Fruit fly (Drosophila melanogaster): Measurements from ENCODE around the gene CG17230.
A peak's percentile ranks its signal among the peaks of the same experiment; 100 is the strongest.

CG17230 gene

dm6 chr3R:11437528-11437927 is at the start of gene CG17230:
CG17230 (plus strand) TSS chr3R:11437785.
- TF ChIP-seq fru (GFP tag; optimal IDR thresholded peaks at IDR 0.05): no peak
- TF ChIP-seq sv (GFP tag; optimal IDR thresholded peaks at IDR 0.05): no peak
- TF ChIP-seq dl (GFP tag; optimal IDR thresholded peaks at IDR 0.05; ENCODE audit: insufficient read depth in 1 of 2, partially characterized antibody in 2 of 2): no peak
- TF ChIP-seq ey (GFP tag; optimal IDR thresholded peaks at IDR 0.05): no peak
- no peak for TF ChIP-seq Rel (GFP tag; optimal IDR thresholded peaks at IDR 0.05)
- no peak for TF ChIP-seq Rel (tag; optimal IDR thresholded peaks at IDR 0.05)
- no peak for TF ChIP-seq h (GFP tag; optimal IDR thresholded peaks at IDR 0.05)
- no peak for TF ChIP-seq CG32264 (GFP tag; optimal IDR thresholded peaks at IDR 0.05)
- TF ChIP-seq Hr78 (GFP tag; optimal IDR thresholded peaks at IDR 0.05): no peak
- TF ChIP-seq dsf (GFP tag; optimal IDR thresholded peaks at IDR 0.05; ENCODE audit: borderline replicate concordance): no peak
- no peak for TF ChIP-seq jim (GFP tag; optimal IDR thresholded peaks at IDR 0.05)
- no peak for TF ChIP-seq Dfd (GFP tag; optimal IDR thresholded peaks at IDR 0.05)

- TF ChIP-seq Hr83 (GFP tag; optimal IDR thresholded peaks at IDR 0.05; ENCODE audit: poor library complexity, severe bottlenecking) (no peak), OdsH (GFP tag; optimal IDR thresholded peaks at IDR 0.05) (no peak), Dfd (GFP tag; optimal IDR thresholded peaks at IDR 0.05) (peak; percentile 22)
Observed at dm6 chr3R:11392805-11393204, 44.8 kb upstream of the CG17230 start.

- TF ChIP-seq sage (GFP tag; optimal IDR thresholded peaks at IDR 0.05) (no peak), Sp1 (GFP tag; optimal IDR thresholded peaks at IDR 0.05) (no peak), CG9705 (GFP tag; optimal IDR thresholded peaks at IDR 0.05) (no peak), sv (GFP tag; optimal IDR thresholded peaks at IDR 0.05) (no peak), CG32264 (GFP tag; optimal IDR thresholded peaks at IDR 0.05) (no peak), h (GFP tag; optimal IDR thresholded peaks at IDR 0.05) (no peak), pan (optimal IDR thresholded peaks at IDR 0.05) (no peak), dl (GFP tag; optimal IDR thresholded peaks at IDR 0.05; ENCODE audit: insufficient read depth in 1 of 2, partially characterized antibody in 2 of 2) (no peak)
Observed at dm6 chr3R:11393896-11394295, 43.7 kb upstream of the CG17230 start.

- TF ChIP-seq Dfd (GFP tag; optimal IDR thresholded peaks at IDR 0.05) (no peak), CG9705 (GFP tag; optimal IDR thresholded peaks at IDR 0.05) (no peak), Jra (GFP tag; optimal IDR thresholded peaks at IDR 0.05) (no peak), Myc (optimal IDR thresholded peaks at IDR 0.05) (no peak)
Observed at dm6 chr3R:11395541-11395940, 42.0 kb upstream of the CG17230 start.

dm6 chr3R:11402894-11403293 is 34.7 kb upstream of the CG17230 start:
- TF ChIP-seq rgr (GFP tag; optimal IDR thresholded peaks at IDR 0.05) (no peak), Vsx2 (GFP tag; optimal IDR thresholded peaks at IDR 0.05; ENCODE audit: partially characterized antibody) (no peak), psq (GFP tag; optimal IDR thresholded peaks at IDR 0.05) (no peak), dsf (GFP tag; optimal IDR thresholded peaks at IDR 0.05; ENCODE audit: borderline replicate concordance) (no peak), dmrt93B (GFP tag; optimal IDR thresholded peaks at IDR 0.05) (no peak), sage (GFP tag; optimal IDR thresholded peaks at IDR 0.05) (no peak), br (GFP tag; optimal IDR thresholded peaks at IDR 0.05) (no peak), brk (GFP tag; optimal IDR thresholded peaks at IDR 0.05) (no peak), GATAd (GFP tag; optimal IDR thresholded peaks at IDR 0.05) (no peak), pan (optimal IDR thresholded peaks at IDR 0.05) (no peak), Dif (GFP tag; optimal IDR thresholded peaks at IDR 0.05; ENCODE audit: partially characterized antibody) (no peak), usp (GFP tag; optimal IDR thresholded peaks at IDR 0.05) (no peak), sv (GFP tag; optimal IDR thresholded peaks at IDR 0.05) (no peak), Sp1 (GFP tag; optimal IDR thresholded peaks at IDR 0.05) (no peak), tai (GFP tag; optimal IDR thresholded peaks at IDR 0.05) (no peak), foxo (GFP tag; optimal IDR thresholded peaks at IDR 0.05) (no peak), CG32264 (GFP tag; optimal IDR thresholded peaks at IDR 0.05) (no peak)

dm6 chr3R:11407733-11408134 is 29.9 kb upstream of the CG17230 start, which contains the start of gene mRpL40:
mRpL40 (plus strand) TSS chr3R:11407918.
- TF ChIP-seq Dif (GFP tag; optimal IDR thresholded peaks at IDR 0.05; ENCODE audit: partially characterized antibody): no peak
